Worm (Caenorhabditis elegans): ENCODE results near the gene B0507.9.

DNA sequence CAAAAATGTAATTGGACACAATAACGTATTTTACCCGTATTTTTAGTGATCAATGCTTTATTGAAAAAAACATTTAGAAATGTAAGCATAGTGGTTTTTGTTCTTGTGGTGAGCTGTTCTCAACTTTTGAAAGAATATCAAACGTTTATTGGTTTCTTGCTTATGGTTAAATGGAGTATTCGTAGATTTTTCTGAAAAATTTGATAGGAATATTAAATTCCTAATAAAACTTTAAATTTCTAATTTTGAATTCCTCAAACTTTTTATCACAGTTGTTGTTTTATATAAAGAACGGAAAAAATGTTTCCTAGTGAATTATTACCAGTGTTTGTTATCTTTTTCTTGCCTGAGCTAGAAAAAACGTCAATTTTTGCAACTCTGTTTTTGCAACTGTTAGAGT is 12.4 kb downstream of the B0507.9 start, which contains the start of gene B0507.5:
- TF ChIP-seq fkh-2 (tag; optimal IDR thresholded peaks at IDR 0.05) = no peak
- no peak for TF ChIP-seq nhr-43 (tag; optimal IDR thresholded peaks at IDR 0.05; ENCODE audit: poor library complexity, severe bottlenecking)
- TF ChIP-seq nhr-237 (tag; optimal IDR thresholded peaks at IDR 0.05) = no peak
- TF ChIP-seq sea-2 (GFP tag; optimal IDR thresholded peaks at IDR 0.05) = no peak
- no peak for TF ChIP-seq nhr-76 (tag; optimal IDR thresholded peaks at IDR 0.05)
- no peak for TF ChIP-seq nhr-77 (tag; optimal IDR thresholded peaks at IDR 0.05)
- no peak for TF ChIP-seq snpc-4 (tag; optimal IDR thresholded peaks at IDR 0.05)
- no peak for TF ChIP-seq egl-27 (tag; optimal IDR thresholded peaks at IDR 0.05)
- no peak for TF ChIP-seq mdl-1 (tag; optimal IDR thresholded peaks at IDR 0.05)

Data from whole organism, L3 larva.